Fruit fly (Drosophila melanogaster) whole organism, embryonic: Measurements from ENCODE around the gene CG14125.
A peak's percentile ranks its signal among the peaks of the same experiment; 100 is the strongest.

Experiments used
- Ada2b ChIP-seq: fragments of 200-800 bp; sonication (Bioruptor generic); IDR thresholded peaks from 2 replicates; pipeline ENCODE4 v1.3.6; 2022; ENCODE audit warnings: missing biosample characterization, missing genetic modification characterization
- CG12104 ChIP-seq: fragments of 200-800 bp; sonication (Bioruptor generic); optimal IDR thresholded peaks from 3 replicates; lab custom pipeline; 2016; ENCODE audit warnings: missing biosample characterization, missing genetic modification characterization
- CG12744 ChIP-seq: fragments of 200-800 bp; sonication (Bioruptor generic); optimal IDR thresholded peaks from 2 replicates; lab custom pipeline; 2016; ENCODE audit warnings: missing biosample characterization, missing genetic modification characterization
- CG13624 ChIP-seq: fragments of 200-800 bp; sonication (Bioruptor generic); optimal IDR thresholded peaks from 2 replicates; lab custom pipeline; 2016; ENCODE audit warnings: missing biosample characterization, missing genetic modification characterization
- CG13775 ChIP-seq: fragments of 200-800 bp; sonication (Bioruptor generic); optimal IDR thresholded peaks from 3 replicates; lab custom pipeline; 2017; ENCODE audit warnings: missing biosample characterization, mild to moderate bottlenecking, missing genetic modification characterization
- CG14014 ChIP-seq: fragments of 200-800 bp; sonication (Bioruptor generic); IDR thresholded peaks from 2 replicates; pipeline ENCODE4 v1.3.6; 2022; ENCODE audit warnings: missing biosample characterization, missing genetic modification characterization
- CG15011 ChIP-seq: fragments of 200-800 bp; sonication (Bioruptor generic); optimal IDR thresholded peaks from 3 replicates; lab custom pipeline; 2018; ENCODE audit warnings: missing biosample characterization, mild to moderate bottlenecking, missing genetic modification characterization
- CG1832 ChIP-seq: fragments of 200-800 bp; sonication (Bioruptor generic); optimal IDR thresholded peaks from 2 replicates; lab custom pipeline; 2017; ENCODE audit warnings: missing biosample characterization, mild to moderate bottlenecking, missing genetic modification characterization, inconsistent platforms
- CG18476 ChIP-seq: fragments of 200-800 bp; sonication (Bioruptor generic); optimal IDR thresholded peaks from 2 replicates; lab custom pipeline; 2016; ENCODE audit warnings: missing biosample characterization, mild to moderate bottlenecking, missing genetic modification characterization
- CG3847 ChIP-seq: fragments of 200-800 bp; sonication (Bioruptor generic); IDR thresholded peaks from 2 replicates; pipeline ENCODE4 v1.3.6; 2022; ENCODE audit warnings: missing biosample characterization, missing genetic modification characterization
- CG4707 ChIP-seq: fragments of 200-800 bp; sonication (Bioruptor generic); optimal IDR thresholded peaks from 2 replicates; lab custom pipeline; 2018; ENCODE audit warnings: missing biosample characterization, mild to moderate bottlenecking, missing genetic modification characterization, moderate library complexity
- CG4854 ChIP-seq: fragments of 200-800 bp; sonication (Bioruptor generic); optimal IDR thresholded peaks from 2 replicates; lab custom pipeline; 2016; ENCODE audit warnings: missing biosample characterization, missing genetic modification characterization, inconsistent platforms
- CG6854 ChIP-seq: fragments of 200-800 bp; sonication (Bioruptor generic); optimal IDR thresholded peaks from 3 replicates; lab custom pipeline; 2017; ENCODE audit warnings: missing biosample characterization, mild to moderate bottlenecking, missing genetic modification characterization
- CG8290 ChIP-seq, 3 experiments: fragments of 200-800 bp; sonication (Bioruptor generic); optimal IDR thresholded peaks; 2 replicates each; lab custom pipeline; 2016 to 2019; ENCODE audit warnings: missing biosample characterization in 3 of 3, missing genetic modification characterization in 3 of 3, mild to moderate bottlenecking in 2 of 3, moderate library complexity in 1 of 3
- CG9609 ChIP-seq: fragments of 200-800 bp; sonication (Bioruptor generic); optimal IDR thresholded peaks from 3 replicates; lab custom pipeline; 2016; ENCODE audit warnings: missing biosample characterization, missing genetic modification characterization
- CG9817 ChIP-seq: fragments of 200-800 bp; sonication (Bioruptor generic); optimal IDR thresholded peaks from 2 replicates; lab custom pipeline; 2018; ENCODE audit warnings: missing biosample characterization, mild to moderate bottlenecking, missing genetic modification characterization, moderate library complexity
- D19B ChIP-seq: fragments of 200-800 bp; sonication (Bioruptor generic); optimal IDR thresholded peaks from 2 replicates; lab custom pipeline; 2017; ENCODE audit warnings: missing biosample characterization, mild to moderate bottlenecking, missing genetic modification characterization
- Dref ChIP-seq: fragments of 200-800 bp; sonication (Bioruptor generic); IDR thresholded peaks from 2 replicates; pipeline ENCODE4 v1.3.6; 2022; ENCODE audit warnings: missing biosample characterization, missing genetic modification characterization
- Ets65A ChIP-seq: fragments of 200-800 bp; sonication (Bioruptor generic); peaks from one replicate; lab custom pipeline; 2016; ENCODE audit warnings: missing biosample characterization, missing genetic modification characterization
- Hsf ChIP-seq: fragments of 200-800 bp; sonication (Bioruptor generic); optimal IDR thresholded peaks from 3 replicates; lab custom pipeline; 2016; ENCODE audit warnings: missing biosample characterization, missing genetic modification characterization
- MBD-R2 ChIP-seq: fragments of 200-800 bp; sonication (Bioruptor generic); IDR thresholded peaks from 2 replicates; pipeline ENCODE4 v1.3.6; 2022; ENCODE audit warnings: missing biosample characterization, missing genetic modification characterization
- MTF-1 ChIP-seq: fragments of 200-800 bp; sonication (Bioruptor generic); optimal IDR thresholded peaks from 2 replicates; lab custom pipeline; 2018; ENCODE audit warnings: missing biosample characterization, mild to moderate bottlenecking, missing genetic modification characterization, borderline replicate concordance
- Max ChIP-seq: fragments of 200-800 bp; sonication (Bioruptor generic); optimal IDR thresholded peaks from 2 replicates; lab custom pipeline; 2016; ENCODE audit warnings: missing biosample characterization, mild to moderate bottlenecking, missing genetic modification characterization
- Nf-YB ChIP-seq: fragments of 200-800 bp; sonication (Bioruptor generic); optimal IDR thresholded peaks from 3 replicates; lab custom pipeline; 2019; ENCODE audit warnings: missing biosample characterization, mild to moderate bottlenecking, missing genetic modification characterization, moderate library complexity
- Rx ChIP-seq: fragments of 200-800 bp; sonication (Bioruptor generic); IDR thresholded peaks from 2 replicates; pipeline ENCODE4 v1.3.6; 2022; ENCODE audit warnings: missing biosample characterization, missing genetic modification characterization
- YL-1 ChIP-seq: fragments of 200-800 bp; sonication (Bioruptor generic); optimal IDR thresholded peaks from 3 replicates; lab custom pipeline; 2017; ENCODE audit warnings: missing biosample characterization, mild to moderate bottlenecking, missing genetic modification characterization
- chn ChIP-seq: fragments of 200-800 bp; sonication (Bioruptor generic); optimal IDR thresholded peaks from 2 replicates; lab custom pipeline; 2016; ENCODE audit warnings: missing biosample characterization, missing genetic modification characterization
- eyg ChIP-seq: fragments of 200-800 bp; sonication (Bioruptor generic); optimal IDR thresholded peaks from 3 replicates; lab custom pipeline; 2016; ENCODE audit warnings: missing biosample characterization, missing genetic modification characterization
- gcm ChIP-seq: fragments of 200-800 bp; sonication (Bioruptor generic); optimal IDR thresholded peaks from 2 replicates; lab custom pipeline; 2019; ENCODE audit warnings: missing biosample characterization, mild to moderate bottlenecking, missing genetic modification characterization, moderate library complexity
- hkb ChIP-seq, 2 experiments: fragments of 200-800 bp in 1 of 2; fragments of >200 bp in 1 of 2; sonication (Bioruptor generic) in 1 of 2; IDR thresholded peaks in 1 of 2; optimal IDR thresholded peaks in 1 of 2; 2 replicates each; pipeline versions ENCODE4 v1.3.6 to Lab custom; 2017 to 2022; ENCODE audit warnings: missing biosample characterization in 1 of 2, missing genetic modification characterization in 1 of 2
- lmd ChIP-seq: fragments of 200-800 bp; sonication (Bioruptor generic); IDR thresholded peaks from 2 replicates; pipeline ENCODE4 v1.3.6; 2022; ENCODE audit warnings: missing biosample characterization, missing genetic modification characterization
- odd ChIP-seq: fragments of 200-800 bp; sonication (Bioruptor generic); optimal IDR thresholded peaks from 2 replicates; lab custom pipeline; 2017; ENCODE audit warnings: missing biosample characterization, mild to moderate bottlenecking, missing genetic modification characterization
- pfk ChIP-seq: fragments of 200-800 bp; sonication (Bioruptor generic); optimal IDR thresholded peaks from 2 replicates; lab custom pipeline; 2018; ENCODE audit warnings: missing biosample characterization, mild to moderate bottlenecking, missing genetic modification characterization, moderate library complexity
- prd ChIP-seq, 3 experiments: fragments of >200 bp in 2 of 3; fragments of 200-800 bp in 1 of 3; sonication (Bioruptor generic) in 1 of 3; optimal IDR thresholded peaks in 2 of 3; IDR thresholded peaks in 1 of 3; 2 replicates in 2 of 3; 3 replicates in 1 of 3; pipeline versions ENCODE4 v1.3.6 to Lab custom; 2017 to 2022; ENCODE audit warnings: missing biosample characterization in 1 of 3, missing genetic modification characterization in 1 of 3
- pros ChIP-seq: fragments of 200-800 bp; sonication (Bioruptor generic); optimal IDR thresholded peaks from 3 replicates; lab custom pipeline; 2019; ENCODE audit warnings: missing biosample characterization, mild to moderate bottlenecking, missing genetic modification characterization, moderate library complexity

CG14125 gene

dm6 chr3L:11972879-11973278, 1.8 kb upstream of the CG14125 start, which contains the start of gene Muc68E:
Muc68E (minus strand) TSS chr3L:11972979.
- TF ChIP-seq gcm (GFP tag; lab: Kevin White, UChicago): no peak
- no peak for TF ChIP-seq CG14014 (GFP tag; lab: Robert Waterston, UW)
- no peak for TF ChIP-seq pros
- TF ChIP-seq CG13775: no peak
- TF ChIP-seq CG8290 (GFP tag; optimal IDR thresholded peaks at IDR 0.05; lab: Kevin White, UChicago): no peak
- TF ChIP-seq CG8290 (tag; optimal IDR thresholded peaks at IDR 0.05; lab: Kevin White, UChicago): no peak
- no peak for TF ChIP-seq eyg (GFP tag; lab: Kevin White, UChicago)
- no peak for TF ChIP-seq CG12744 (GFP tag; lab: Kevin White, UChicago)
- no peak for TF ChIP-seq CG18476
- no peak for TF ChIP-seq CG15011 (GFP tag; lab: Kevin White, UChicago)
- no peak for TF ChIP-seq CG4707
- no peak for TF ChIP-seq Max (GFP tag; lab: Kevin White, UChicago)
- no peak for TF ChIP-seq MBD-R2 (GFP tag; lab: Robert Waterston, UW)
- no peak for TF ChIP-seq CG1832 (GFP tag; lab: Kevin White, UChicago)
- TF ChIP-seq pfk: no peak
- TF ChIP-seq prd (optimal IDR thresholded peaks at IDR 0.05; lab: Kevin White, UChicago): no peak
- no peak for TF ChIP-seq prd (GFP tag; IDR thresholded peaks at IDR 0.05; lab: Robert Waterston, UW)
- no peak for TF ChIP-seq CG3847 (GFP tag; lab: Robert Waterston, UW)

- TF ChIP-seq D19B (GFP tag; lab: Kevin White, UChicago): peak; percentile 39
- no peak for TF ChIP-seq Rx (GFP tag; lab: Robert Waterston, UW)
These were observed 1.0 kb upstream of the CG14125 start, which contains the start of gene CG42397 for dm6 chr3L:11973690-11974089. CG42397 (minus strand) TSS chr3L:11973790.

dm6 chr3L:11975811-11976210, 1.1 kb downstream of the CG14125 start, which contains the start of gene CG43896:
CG43896 (plus strand) TSS chr3L:11976111.
- TF ChIP-seq YL-1 (GFP tag; lab: Kevin White, UChicago) (no peak), lmd (GFP tag; lab: Robert Waterston, UW) (no peak), CG6854 (GFP tag; lab: Kevin White, UChicago) (no peak)

dm6 chr3L:11984606-11985005, 9.9 kb downstream of the CG14125 start, which contains the start of gene CG6938:
CG6938 (plus strand) TSS chr3L:11984906.
- TF ChIP-seq Ets65A (peak; percentile 83), Dref (no peak), CG4854 (GFP tag; lab: Kevin White, UChicago) (no peak)

dm6 chr3L:11990436-11990835, 15.7 kb downstream of the CG14125 start, which contains the start of gene CG6931:
CG6931 (plus strand) TSS chr3L:11990736.
- no peak for TF ChIP-seq Nf-YB (GFP tag; lab: Kevin White, UChicago)
- no peak for TF ChIP-seq odd (GFP tag; lab: Kevin White, UChicago)
- TF ChIP-seq CG12104 (GFP tag; lab: Kevin White, UChicago): no peak
- no peak for TF ChIP-seq MTF-1 (GFP tag; lab: Kevin White, UChicago)
- no peak for TF ChIP-seq CG13624 (GFP tag; lab: Kevin White, UChicago)
- no peak for TF ChIP-seq hkb (optimal IDR thresholded peaks at IDR 0.05; lab: Kevin White, UChicago)
- no peak for TF ChIP-seq hkb (GFP tag; IDR thresholded peaks at IDR 0.05; lab: Robert Waterston, UW)
- TF ChIP-seq CG9817 (tag; lab: Kevin White, UChicago): no peak
- TF ChIP-seq chn: no peak
- no peak for TF ChIP-seq CG9609
- no peak for TF ChIP-seq Ada2b
- TF ChIP-seq Hsf: no peak
